Worm (Caenorhabditis elegans) whole organism, dauer: Measurements from ENCODE around the gene F13H8.3.

Source experiments
- unc-62 ChIP-seq: sonication (generic microtip); optimal IDR thresholded peaks from 2 replicates; lab custom pipeline; 2017; ENCODE audit warnings: missing biosample characterization, missing genetic modification reagents, missing genetic modification characterization

Gene F13H8.3

ce11 chrII:6250782-6251461 is 12.9 kb upstream of the F13H8.3 start, which contains the start of gene phb-2:
Gene phb-2 (plus strand): TSS chrII:6251411.
- TF ChIP-seq unc-62 (GFP tag; lab: Kevin White, UChicago) = no peak

DNA sequence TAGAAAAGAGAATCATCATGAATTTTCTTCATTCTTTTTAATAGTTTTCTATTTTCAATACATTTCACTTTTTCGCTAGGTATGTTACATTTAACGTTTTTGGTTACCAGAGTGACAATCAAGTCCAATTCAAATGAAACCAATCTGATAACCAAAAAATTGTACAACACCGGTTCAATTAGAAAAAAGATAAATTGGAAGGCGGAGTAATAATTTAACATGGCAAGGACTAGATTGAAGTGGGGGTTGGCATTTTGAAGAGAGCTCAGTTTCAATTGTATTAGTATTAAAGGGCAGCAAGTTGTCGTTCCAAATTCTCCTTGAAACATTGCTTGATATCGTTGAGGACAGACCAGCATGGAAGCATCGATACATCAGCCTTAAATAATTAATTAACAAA is 11.1 kb upstream of the F13H8.3 start:
- no peak for TF ChIP-seq unc-62 (GFP tag; lab: Kevin White, UChicago)

DNA sequence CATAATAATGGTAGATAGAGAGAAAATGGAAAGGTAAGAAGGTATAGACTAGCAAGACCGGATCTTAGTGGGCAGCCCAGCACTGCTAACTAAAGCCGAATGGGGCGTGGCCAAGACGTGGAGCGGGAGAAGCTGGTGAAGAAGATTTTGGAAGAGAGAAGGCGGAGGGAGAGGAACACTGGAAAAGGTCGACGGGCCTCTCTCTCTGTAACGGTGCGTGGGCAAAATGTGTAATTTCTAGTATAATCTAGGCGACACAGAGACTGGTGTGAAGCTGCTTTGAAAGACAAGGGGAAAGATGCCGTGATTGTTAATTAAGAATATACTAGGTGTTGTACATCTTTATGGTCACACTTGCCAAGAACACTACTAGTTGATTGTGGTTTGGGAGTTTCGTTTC is 7.8 kb upstream of the F13H8.3 start, which contains the start of gene F13H8.5:
TSS of gene F13H8.5 (minus strand) at position 101 of the 400 bp plus-strand sequence.
- TF ChIP-seq unc-62 (GFP tag; lab: Kevin White, UChicago) = no peak

DNA sequence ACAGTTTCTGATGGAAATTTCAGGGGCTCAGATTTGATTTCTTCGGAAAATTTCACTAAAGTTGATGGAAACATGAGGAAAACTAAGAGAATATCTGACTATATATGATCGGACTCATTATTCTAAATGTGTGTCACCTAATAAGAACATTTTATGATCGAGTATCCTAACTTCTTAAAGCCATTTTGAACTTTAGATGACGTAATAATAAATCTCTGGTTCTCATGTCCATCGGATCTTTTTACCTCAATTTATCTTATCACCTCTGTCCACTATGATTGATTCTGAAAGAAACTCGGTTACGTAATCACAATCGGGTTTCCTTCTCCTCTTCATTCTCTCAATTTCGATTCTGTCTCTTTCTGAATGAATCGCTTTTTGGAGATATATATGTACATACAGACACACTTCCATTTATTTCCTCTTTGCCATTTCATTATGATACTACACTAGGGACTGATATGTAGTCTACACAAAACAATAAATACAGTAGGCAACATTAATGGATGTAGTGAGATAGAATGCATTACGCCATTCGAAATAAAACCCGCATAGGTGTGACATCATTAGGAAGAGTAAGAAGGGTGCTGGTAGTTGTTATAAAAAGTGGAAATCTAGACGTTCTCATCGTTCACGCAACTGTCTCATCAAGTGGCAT is 6.4 kb upstream of the F13H8.3 start:
- TF ChIP-seq unc-62 (GFP tag; lab: Kevin White, UChicago) = no peak

- no peak for TF ChIP-seq unc-62 (GFP tag; lab: Kevin White, UChicago)
These were observed 3.9 kb upstream of the F13H8.3 start, which contains the start of gene F13H8.11 for ce11 chrII:6259867-6260266. Gene F13H8.11 (minus strand): TSS chrII:6260021.

DNA sequence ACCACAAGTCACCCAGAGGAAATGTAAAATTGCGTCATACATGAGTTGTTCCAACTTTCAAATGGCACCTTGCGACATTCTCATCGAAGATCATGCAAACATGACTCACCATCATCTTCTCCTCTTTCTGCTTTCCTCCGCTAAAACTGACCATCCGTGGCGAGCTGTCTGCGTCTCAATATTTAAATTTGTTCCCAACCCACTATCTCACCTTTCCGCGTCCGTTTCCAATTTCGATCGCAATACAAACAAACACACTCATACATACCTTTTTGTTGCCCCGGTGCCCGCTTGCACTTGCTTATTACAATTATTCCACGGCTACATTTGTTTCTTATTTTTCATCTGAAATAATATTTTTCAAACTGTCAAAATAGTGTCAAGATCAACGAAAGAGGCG is 3.1 kb upstream of the F13H8.3 start, which contains the start of gene nmgp-1:
TSS of gene nmgp-1 (plus strand) at position 174 of the 400 bp plus-strand sequence.
- no peak for TF ChIP-seq unc-62 (GFP tag; lab: Kevin White, UChicago)

DNA sequence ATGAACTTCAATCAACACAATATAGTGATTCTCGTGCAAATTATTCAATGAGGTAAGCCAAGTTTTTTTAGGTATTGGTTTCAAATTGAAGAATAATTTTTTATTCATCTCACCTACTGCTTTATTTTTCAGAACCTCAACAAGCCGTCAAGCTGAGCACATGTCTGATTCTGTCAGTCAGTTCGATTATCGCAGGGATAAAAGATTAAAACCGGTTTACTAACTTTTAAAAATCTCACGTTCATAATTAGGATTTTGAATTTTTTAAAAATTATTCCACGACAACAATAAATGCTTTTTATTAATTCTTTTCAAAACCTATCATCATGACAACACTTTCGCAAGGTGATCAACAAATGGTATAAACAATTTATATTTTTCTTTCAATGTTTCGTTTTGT is 1.6 kb upstream of the F13H8.3 start, which contains the start of gene F13H8.12:
TSS of gene F13H8.12 (plus strand) at position 301 of the 400 bp plus-strand sequence.
- TF ChIP-seq unc-62 (GFP tag; lab: Kevin White, UChicago) = no peak

ce11 chrII:6267983-6268382 is 4.2 kb downstream of the F13H8.3 start, which contains the start of gene F13H8.8:
Gene F13H8.8 (minus strand): TSS chrII:6268083.
- TF ChIP-seq unc-62 (GFP tag; lab: Kevin White, UChicago) = no peak

DNA sequence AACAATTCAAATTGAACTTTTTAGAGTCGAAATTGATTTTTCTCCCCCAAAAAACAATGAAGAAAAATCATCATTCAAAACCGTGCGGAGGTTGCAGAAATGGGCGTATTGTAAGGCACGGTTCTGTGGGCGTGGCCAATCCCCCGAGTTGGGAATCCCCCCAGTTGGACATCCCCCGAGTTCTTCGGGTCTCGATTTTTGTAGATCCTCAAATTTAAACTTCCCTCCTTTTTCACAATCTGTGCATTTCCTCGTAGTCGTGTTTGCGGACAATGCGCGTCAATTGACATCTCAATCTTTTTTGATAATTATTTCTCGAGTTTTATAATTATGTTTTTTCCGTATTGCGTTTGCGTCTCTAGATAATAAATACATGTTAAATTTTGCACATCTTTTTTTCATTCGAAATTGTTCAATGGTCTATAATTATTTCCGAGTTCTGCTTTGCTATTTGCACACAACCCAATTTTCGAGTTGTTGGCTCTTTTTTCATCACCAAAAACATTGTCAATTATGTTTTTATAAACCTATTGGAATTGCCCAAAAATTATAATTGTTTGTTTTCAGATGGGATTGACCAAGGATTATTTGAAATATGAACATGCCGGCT is 6.1 kb downstream of the F13H8.3 start, which contains the start of gene F13H8.2:
TSS of gene F13H8.2 (plus strand) at position 560 of the 610 bp plus-strand sequence.
- TF ChIP-seq unc-62 (GFP tag; lab: Kevin White, UChicago) = no peak

- TF ChIP-seq unc-62 (GFP tag; lab: Kevin White, UChicago) = no peak
These were observed 10.1 kb downstream of the F13H8.3 start, which contains the start of gene bpl-1 for ce11 chrII:6273916-6274315. Gene bpl-1 (plus strand): TSS chrII:6274216.

DNA sequence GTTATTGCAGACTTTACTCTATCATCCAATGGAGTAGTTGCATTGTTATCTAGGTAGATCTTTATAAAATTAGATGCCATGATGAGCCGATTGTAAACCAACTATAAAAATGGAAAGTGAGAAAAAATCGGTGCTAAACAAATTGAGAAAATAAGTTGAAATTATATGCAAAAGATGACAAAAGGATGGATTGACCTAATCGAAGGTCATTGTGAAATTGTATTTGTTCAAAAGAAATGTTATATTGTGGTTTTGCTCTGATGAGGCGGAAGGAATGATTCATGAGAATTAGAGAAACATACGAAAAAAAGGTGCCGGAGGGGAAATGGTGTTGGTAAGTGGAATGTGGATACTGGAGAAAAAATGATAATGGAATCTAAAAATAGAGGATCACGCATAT is 17.2 kb downstream of the F13H8.3 start, which contains the start of gene scly-1:
TSS of gene scly-1 (minus strand) at position 101 of the 400 bp plus-strand sequence.
- TF ChIP-seq unc-62 (GFP tag; lab: Kevin White, UChicago) = no peak

DNA sequence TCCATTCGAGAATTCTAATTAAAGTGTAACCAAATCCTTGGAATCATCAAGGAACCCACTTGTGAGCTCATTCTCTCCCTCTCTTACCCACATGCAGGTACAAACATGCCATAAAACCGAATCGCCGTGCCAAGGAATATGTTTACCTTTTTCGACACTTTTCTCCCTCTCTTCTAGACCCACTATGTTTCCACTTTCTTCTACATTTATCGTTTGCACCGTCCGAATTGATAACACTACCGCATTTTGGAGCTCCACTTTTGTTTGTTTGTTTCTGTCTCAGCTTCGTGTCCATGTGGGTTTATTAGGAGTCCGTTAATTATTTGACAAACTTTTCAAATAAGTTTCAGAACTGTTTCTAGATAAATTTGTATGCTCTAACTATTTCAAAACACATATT is 18.1 kb downstream of the F13H8.3 start:
- TF ChIP-seq unc-62 (GFP tag; lab: Kevin White, UChicago) = no peak

ce11 chrII:6283074-6283473 is 19.3 kb downstream of the F13H8.3 start, which contains the start of gene F13H8.1:
Gene F13H8.1 (plus strand): TSS chrII:6283384.
- no peak for TF ChIP-seq unc-62 (GFP tag; lab: Kevin White, UChicago)

ce11 chrII:6286865-6287264 is 23.1 kb downstream of the F13H8.3 start, which contains the start of gene F13H8.6:
Gene F13H8.6 (minus strand): TSS chrII:6286965.
- no peak for TF ChIP-seq unc-62 (GFP tag; lab: Kevin White, UChicago)

DNA sequence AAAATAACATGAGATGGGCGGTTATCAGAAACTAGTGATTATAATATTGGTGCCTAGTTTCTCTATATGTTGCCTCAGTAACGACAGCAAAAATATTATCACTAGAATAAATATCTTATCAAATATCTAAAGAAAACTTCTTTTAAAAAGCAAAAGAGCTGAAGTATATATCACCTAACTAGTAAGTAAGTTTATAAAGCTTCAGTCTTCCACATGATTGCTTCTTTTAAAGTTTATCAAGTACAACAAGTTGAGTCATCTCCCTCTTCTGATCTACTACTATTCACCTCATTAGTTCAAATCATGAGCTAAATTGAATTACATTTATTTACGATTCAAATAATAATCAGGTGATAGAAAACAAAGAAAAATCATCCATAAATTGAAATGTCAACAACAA is 24.3 kb downstream of the F13H8.3 start:
- TF ChIP-seq unc-62 (GFP tag; lab: Kevin White, UChicago) = no peak
